Fruit fly (Drosophila melanogaster) Kc167 (cell line): ENCODE results near the gene TBC1D16.

Source experiments
- h ChIP-seq: fragments of >200 bp; optimal IDR thresholded peaks from 3 replicates; lab custom pipeline; 2018; ENCODE audit warnings: missing external identifiers
- insv ChIP-seq: fragments of >200 bp; optimal IDR thresholded peaks from 3 replicates; lab custom pipeline; 2018; ENCODE audit warnings: missing external identifiers

- TF ChIP-seq h (lab: Kevin White, UChicago) (no peak), insv (lab: Kevin White, UChicago) (no peak)
These were observed 39.6 kb downstream of the TBC1D16 start, which contains the start of gene Mdh1 for dm6 chr2L:10395642-10396487.
